Worm (Caenorhabditis elegans) whole organism, midembryonic: Measurements from ENCODE around the gene kin-34.

Experiments used
- flt-1 ChIP-seq: fragments of 200-800 bp; sonication (Bioruptor generic); IDR thresholded peaks from 2 replicates; pipeline ENCODE4 v1.3.6; 2022; ENCODE audit warnings: missing genetic modification characterization, missing compliant biosample characterization
- tab-1 ChIP-seq: fragments of 200-800 bp; sonication (Bioruptor generic); IDR thresholded peaks from 2 replicates; pipeline ENCODE4 v1.3.6; 2022; ENCODE audit warnings: missing genetic modification characterization, missing compliant biosample characterization
- ztf-29 ChIP-seq: fragments of 200-800 bp; sonication (Bioruptor generic); IDR thresholded peaks from 2 replicates; pipeline ENCODE4 v1.3.6; 2022; ENCODE audit warnings: missing genetic modification reagents, missing genetic modification characterization, missing compliant biosample characterization

DNA sequence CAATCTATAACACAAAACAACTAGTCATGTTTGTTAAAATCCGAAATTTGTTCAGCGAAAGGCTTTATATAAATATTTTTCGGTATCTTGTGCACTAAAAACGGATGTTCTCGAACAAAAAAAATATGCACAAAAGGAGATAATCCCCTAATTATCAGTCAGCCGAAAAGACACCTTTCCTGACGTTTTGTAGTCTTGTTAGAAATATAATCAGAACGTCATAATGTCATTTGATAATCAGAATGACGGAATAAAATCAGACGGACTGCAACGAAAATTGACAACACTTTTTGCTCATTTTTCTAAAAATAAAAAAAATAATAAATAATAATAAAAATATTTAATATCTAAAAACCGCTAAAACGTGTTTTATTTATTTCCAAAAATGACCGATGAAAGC lies 38.0 kb upstream of the kin-34 start:
- TF ChIP-seq flt-1 (GFP tag; lab: Robert Waterston, UW) = no peak
- no peak for TF ChIP-seq tab-1
- TF ChIP-seq ztf-29 (GFP tag; lab: Robert Waterston, UW) = no peak
